Fruit fly (Drosophila melanogaster): ENCODE measurements around the gene Gr98d.
A peak's percentile ranks its signal among the peaks of the same experiment; 100 is the strongest.

DNA sequence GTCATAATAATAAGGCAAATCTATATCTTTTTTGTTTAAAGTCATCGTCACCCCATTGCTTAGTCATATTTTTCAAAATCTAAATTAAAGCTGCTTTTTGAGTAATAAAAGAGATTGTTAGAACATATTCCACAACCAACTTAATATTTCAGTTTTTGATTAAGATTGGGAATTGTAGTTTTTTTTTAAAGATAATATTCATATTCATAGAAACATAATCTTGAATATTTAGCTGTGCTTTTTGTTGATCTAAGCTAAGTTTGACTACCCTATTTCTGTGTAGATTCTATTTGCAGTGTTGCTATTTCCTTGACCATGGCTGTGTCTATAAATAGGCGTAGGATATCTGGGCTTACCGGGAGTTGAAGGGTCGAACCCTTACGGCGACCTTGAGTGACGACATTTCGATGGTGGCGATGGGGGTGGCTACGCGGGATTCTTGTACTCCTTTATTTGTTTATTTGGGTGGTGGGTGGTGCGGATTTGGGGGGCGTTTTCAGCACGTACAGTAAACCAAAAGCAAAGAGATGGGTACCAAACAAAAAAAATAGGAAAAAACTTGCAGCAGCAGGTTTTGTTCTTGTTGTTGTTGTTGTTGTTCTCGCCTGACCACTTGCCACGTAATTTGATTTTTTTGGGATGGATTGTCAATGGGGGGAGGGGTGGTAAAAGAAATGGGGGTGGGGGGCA lies 12.3 kb downstream of the Gr98d start:
- TF ChIP-seq Hr39 (GFP tag; optimal IDR thresholded peaks at IDR 0.05): no peak
- TF ChIP-seq Blimp-1 (GFP tag; optimal IDR thresholded peaks at IDR 0.05): no peak
- no peak for TF ChIP-seq CG6792 (GFP tag; optimal IDR thresholded peaks at IDR 0.05)
- no peak for TF ChIP-seq CG11902 (GFP tag; optimal IDR thresholded peaks at IDR 0.05)
- TF ChIP-seq pdm3 (GFP tag; optimal IDR thresholded peaks at IDR 0.05): no peak
- TF ChIP-seq Met (GFP tag; optimal IDR thresholded peaks at IDR 0.05): no peak
- no peak for TF ChIP-seq CG8632 (GFP tag; optimal IDR thresholded peaks at IDR 0.05)
- no peak for TF ChIP-seq salr (GFP tag; optimal IDR thresholded peaks at IDR 0.05)
- no peak for TF ChIP-seq net (GFP tag; optimal IDR thresholded peaks at IDR 0.05)
- TF ChIP-seq fkh (GFP tag; optimal IDR thresholded peaks at IDR 0.05): no peak
- TF ChIP-seq svp (GFP tag): peak; percentile 59
- no peak for TF ChIP-seq ss (GFP tag; optimal IDR thresholded peaks at IDR 0.05)

Measured in whole organism, prepupa.